Fruit fly (Drosophila melanogaster) whole organism: Measurements from ENCODE around the gene Gr64a.

ENCODE experiments used
- EcR ChIP-seq, 2 experiments: fragments of >200 bp; optimal IDR thresholded peaks; 2 replicates each; lab custom pipeline; 2017; ENCODE audit warnings: missing biosample characterization in 2 of 2, missing genetic modification characterization in 2 of 2, missing genetic modification reagents in 2 of 2
- psq ChIP-seq: fragments of >200 bp; optimal IDR thresholded peaks from 2 replicates; lab custom pipeline; 2017

dm6 chr3L:4071561-4072049 is 45.0 kb downstream of the Gr64a start, which contains the start of gene wit:
- TF ChIP-seq EcR (GFP tag; optimal IDR thresholded peaks at IDR 0.05; lab: Kevin White, UChicago) = no peak
- TF ChIP-seq psq (lab: Kevin White, UChicago) = peak; percentile 65
